Worm (Caenorhabditis elegans) whole organism, L4 larva: ENCODE data around the gene nlp-58.

Experiments used
- F44E2.7 ChIP-seq: fragments of 200-800 bp; sonication (Bioruptor generic); IDR thresholded peaks from 2 replicates; pipeline ENCODE4 v2.1.2; 2022; ENCODE audit warnings: missing genetic modification characterization, missing compliant biosample characterization
- F49E8.2 ChIP-seq: sonication (generic microtip); optimal IDR thresholded peaks from 2 replicates; lab custom pipeline; 2016; ENCODE audit warnings: missing compliant biosample characterization, mild to moderate bottlenecking, missing genetic modification characterization, borderline replicate concordance
- R02D3.7 ChIP-seq: fragments of 150-350 bp; sonication (generic microtip); optimal IDR thresholded peaks from 3 replicates; lab custom pipeline; 2014; ENCODE audit warnings: missing biosample characterization, missing genetic modification characterization
- Y75B8A.6 ChIP-seq: fragments of 200-800 bp; sonication (Bioruptor generic); IDR thresholded peaks from 2 replicates; pipeline ENCODE4 v1.3.6; 2022; ENCODE audit warnings: missing genetic modification reagents, missing genetic modification characterization, missing compliant biosample characterization
- ama-1 ChIP-seq: fragments of 150-350 bp; optimal IDR thresholded peaks from 2 replicates; lab custom pipeline; 2014; ENCODE audit warnings: inconsistent platforms, mixed read lengths
- attf-4 ChIP-seq: sonication (generic microtip); optimal IDR thresholded peaks from 3 replicates; lab custom pipeline; 2017; ENCODE audit warnings: missing biosample characterization, missing genetic modification characterization
- ces-1 ChIP-seq: fragments of 150-350 bp; sonication (generic microtip); optimal IDR thresholded peaks from 4 replicates; lab custom pipeline; 2014; ENCODE audit warnings: missing biosample characterization, missing genetic modification reagents, missing genetic modification characterization
- cey-2 ChIP-seq: sonication (generic microtip); optimal IDR thresholded peaks from 3 replicates; lab custom pipeline; 2017; ENCODE audit warnings: missing genetic modification characterization, mild to moderate bottlenecking, missing compliant biosample characterization, antibody characterized with exemption, borderline replicate concordance; ENCODE audit not compliant: insufficient read depth
- daf-16 ChIP-seq, 3 experiments: sonication (generic microtip); optimal IDR thresholded peaks; 2 replicates each; lab custom pipeline; 2016 to 2017; ENCODE audit warnings: missing genetic modification characterization in 3 of 3, missing genetic modification reagents in 3 of 3, mild to moderate bottlenecking in 2 of 3, missing compliant biosample characterization in 2 of 3, missing biosample characterization in 1 of 3, moderate library complexity in 1 of 3
- daf-19 ChIP-seq: fragments of 200-800 bp; sonication (Bioruptor generic); conservative IDR thresholded peaks from 2 replicates; pipeline ENCODE4 v1.3.6; 2022; ENCODE audit warnings: missing genetic modification characterization, missing compliant biosample characterization
- daf-8 ChIP-seq: fragments of 200-800 bp; sonication (Bioruptor generic); IDR thresholded peaks from 2 replicates; pipeline ENCODE4 v1.3.6; 2022; ENCODE audit warnings: missing genetic modification characterization, missing compliant biosample characterization
- dmd-6 ChIP-seq: fragments of 200-800 bp; sonication (Bioruptor generic); IDR thresholded peaks from 2 replicates; pipeline ENCODE4 v1.3.6; 2022; ENCODE audit warnings: missing genetic modification reagents, missing genetic modification characterization, missing compliant biosample characterization
- dmd-9 ChIP-seq: fragments of 200-800 bp; sonication (Bioruptor generic); IDR thresholded peaks from 2 replicates; pipeline ENCODE4 v1.3.6; 2022; ENCODE audit warnings: missing genetic modification reagents, missing genetic modification characterization, missing compliant biosample characterization
- dpl-1 ChIP-seq: fragments of 150-350 bp; optimal IDR thresholded peaks from 2 replicates; lab custom pipeline; 2014; ENCODE audit warnings: missing biosample characterization, missing genetic modification reagents, missing genetic modification characterization
- dve-1 ChIP-seq: sonication (generic microtip); optimal IDR thresholded peaks from 2 replicates; lab custom pipeline; 2017; ENCODE audit warnings: antibody characterized with exemption, mild to moderate bottlenecking, missing genetic modification characterization, missing compliant biosample characterization; ENCODE audit not compliant: insufficient read depth
- egl-27 ChIP-seq: sonication (generic microtip); optimal IDR thresholded peaks from 3 replicates; lab custom pipeline; 2017; ENCODE audit warnings: missing biosample characterization, missing genetic modification reagents, missing genetic modification characterization
- egl-43 ChIP-seq: fragments of 200-800 bp; sonication (Bioruptor generic); IDR thresholded peaks from 2 replicates; pipeline ENCODE4 v1.3.6; 2022; ENCODE audit warnings: missing genetic modification reagents, missing genetic modification characterization, missing compliant biosample characterization
- fkh-10 ChIP-seq: fragments of 150-350 bp; optimal IDR thresholded peaks from 2 replicates; lab custom pipeline; 2014; ENCODE audit warnings: missing biosample characterization, missing genetic modification reagents, missing genetic modification characterization
- hif-1 ChIP-seq, 2 experiments: sonication (generic microtip); optimal IDR thresholded peaks; 2 replicates each; lab custom pipeline; 2016 to 2017; ENCODE audit warnings: missing compliant biosample characterization in 2 of 2, missing genetic modification characterization in 2 of 2, missing genetic modification reagents in 2 of 2, missing genotype in 2 of 2, mild to moderate bottlenecking in 1 of 2
- jun-1 ChIP-seq: fragments of 150-350 bp; optimal IDR thresholded peaks from 2 replicates; lab custom pipeline; 2014; ENCODE audit warnings: missing biosample characterization, missing genetic modification reagents, missing genetic modification characterization
- lin-13 ChIP-seq: fragments of 150-350 bp; optimal IDR thresholded peaks from 2 replicates; lab custom pipeline; 2014; ENCODE audit warnings: missing biosample characterization, missing genetic modification reagents, missing genetic modification characterization
- lin-38 ChIP-seq: fragments of 200-800 bp; sonication (Bioruptor generic); IDR thresholded peaks from 2 replicates; pipeline ENCODE4 v1.3.6; 2022; ENCODE audit warnings: missing genetic modification reagents, missing genetic modification characterization, missing compliant biosample characterization
- lsy-2 ChIP-seq, 2 experiments: fragments of 150-350 bp in 1 of 2; sonication (generic microtip) in 1 of 2; optimal IDR thresholded peaks; 2 replicates each; lab custom pipeline; 2014 to 2017; ENCODE audit warnings: missing biosample characterization in 2 of 2, missing genetic modification characterization in 2 of 2
- mdt-29 ChIP-seq: fragments of 200-800 bp; sonication (Bioruptor generic); IDR thresholded peaks from 2 replicates; pipeline ENCODE4 v1.3.6; 2022; ENCODE audit warnings: missing genetic modification reagents, missing genetic modification characterization, missing compliant biosample characterization
- mep-1 ChIP-seq: fragments of 150-350 bp; sonication (generic microtip); optimal IDR thresholded peaks from 3 replicates; lab custom pipeline; 2014; ENCODE audit warnings: missing biosample characterization, missing genetic modification characterization
- mes-2 ChIP-seq: sonication (generic microtip); optimal IDR thresholded peaks from 2 replicates; lab custom pipeline; 2016; ENCODE audit warnings: missing genotype, mild to moderate bottlenecking, missing genetic modification characterization, missing compliant biosample characterization; ENCODE audit not compliant: poor library complexity, severe bottlenecking
- mxl-3 ChIP-seq: fragments of 200-800 bp; sonication (Bioruptor generic); optimal IDR thresholded peaks from 2 replicates; lab custom pipeline; 2018; ENCODE audit warnings: mild to moderate bottlenecking, missing genetic modification characterization, missing compliant biosample characterization
- nhr-102 ChIP-seq: sonication (generic microtip); optimal IDR thresholded peaks from 2 replicates; lab custom pipeline; 2016; ENCODE audit warnings: mild to moderate bottlenecking, missing genetic modification characterization, moderate library complexity, missing compliant biosample characterization
- nhr-11 ChIP-seq: fragments of 150-350 bp; optimal IDR thresholded peaks from 2 replicates; lab custom pipeline; 2014; ENCODE audit warnings: missing biosample characterization, missing genetic modification characterization
- nhr-237 ChIP-seq: sonication (generic microtip); optimal IDR thresholded peaks from 2 replicates; lab custom pipeline; 2017; ENCODE audit warnings: missing biosample characterization, missing genetic modification characterization
- nhr-6 ChIP-seq: fragments of 150-350 bp; optimal IDR thresholded peaks from 2 replicates; lab custom pipeline; 2014; ENCODE audit warnings: missing biosample characterization, missing genetic modification characterization
- nhr-77 ChIP-seq: fragments of 150-350 bp; optimal IDR thresholded peaks from 2 replicates; lab custom pipeline; 2014; ENCODE audit warnings: missing biosample characterization, missing genetic modification characterization
- pha-4 ChIP-seq, 2 experiments: fragments of 150-350 bp in 1 of 2; fragments of 200-800 bp in 1 of 2; sonication (Bioruptor generic) in 1 of 2; IDR thresholded peaks in 1 of 2; optimal IDR thresholded peaks in 1 of 2; 2 replicates each; pipeline versions ENCODE4 v1.3.6 to Lab custom; 2014 to 2022; ENCODE audit warnings: missing genetic modification characterization in 2 of 2, missing genetic modification reagents in 2 of 2, missing biosample characterization in 1 of 2, missing compliant biosample characterization in 1 of 2
- php-3 ChIP-seq: fragments of 200-800 bp; sonication (Bioruptor generic); IDR thresholded peaks from 2 replicates; pipeline ENCODE4 v1.3.6; 2022; ENCODE audit warnings: missing genetic modification reagents, missing genetic modification characterization, missing compliant biosample characterization
- pqm-1 ChIP-seq: sonication (generic microtip); optimal IDR thresholded peaks from 2 replicates; lab custom pipeline; 2017; ENCODE audit warnings: missing biosample characterization, missing genetic modification characterization
- rbr-2 ChIP-seq: sonication (generic microtip); optimal IDR thresholded peaks from 2 replicates; lab custom pipeline; 2016; ENCODE audit warnings: missing genotype, missing genetic modification characterization, missing compliant biosample characterization
- saeg-2 ChIP-seq: fragments of 200-800 bp; sonication (Bioruptor generic); IDR thresholded peaks from 2 replicates; pipeline ENCODE4 v1.3.6; 2022; ENCODE audit warnings: missing genetic modification reagents, missing genetic modification characterization, missing compliant biosample characterization
- set-16 ChIP-seq: fragments of 200-800 bp; sonication (Bioruptor generic); IDR thresholded peaks from 2 replicates; pipeline ENCODE4 v1.3.6; 2022; ENCODE audit warnings: missing genetic modification reagents, missing genetic modification characterization, missing compliant biosample characterization
- snpc-1.2 ChIP-seq: fragments of 200-800 bp; sonication (Bioruptor generic); IDR thresholded peaks from 2 replicates; pipeline ENCODE4 v1.3.6; 2022; ENCODE audit warnings: missing genetic modification reagents, missing genetic modification characterization, missing compliant biosample characterization
- spr-1 ChIP-seq: sonication (generic microtip); optimal IDR thresholded peaks from 2 replicates; lab custom pipeline; 2016; ENCODE audit warnings: mild to moderate bottlenecking, missing genetic modification characterization, missing compliant biosample characterization
- tag-97 ChIP-seq: fragments of 200-800 bp; sonication (Bioruptor generic); IDR thresholded peaks from 2 replicates; pipeline ENCODE4 v1.3.6; 2022; ENCODE audit warnings: missing genetic modification characterization, missing compliant biosample characterization
- unc-130 ChIP-seq: sonication (generic microtip); optimal IDR thresholded peaks from 2 replicates; lab custom pipeline; 2016; ENCODE audit warnings: missing genetic modification reagents, missing genetic modification characterization, missing compliant biosample characterization
- unc-62 ChIP-seq, 3 experiments: fragments of 150-350 bp in 1 of 3; sonication (generic microtip); optimal IDR thresholded peaks in 2 of 3; peaks in 1 of 3; 1 replicate in 1 of 3; 2 replicates in 2 of 3; lab custom pipeline; 2014 to 2017; ENCODE audit warnings: missing biosample characterization in 3 of 3, missing genetic modification characterization in 3 of 3, missing genetic modification reagents in 3 of 3, missing genotype in 1 of 3
- vab-7 ChIP-seq: fragments of 200-800 bp; sonication (Bioruptor generic); IDR thresholded peaks from 2 replicates; pipeline ENCODE4 v1.3.6; 2022; ENCODE audit warnings: missing genetic modification reagents, missing genetic modification characterization, missing compliant biosample characterization
- zag-1 ChIP-seq: fragments of 150-350 bp; optimal IDR thresholded peaks from 2 replicates; lab custom pipeline; 2014; ENCODE audit warnings: missing biosample characterization, missing genetic modification characterization
- zip-2 ChIP-seq: fragments of 150-350 bp; optimal IDR thresholded peaks from 2 replicates; lab custom pipeline; 2014; ENCODE audit warnings: missing biosample characterization, missing genetic modification characterization

Gene nlp-58

ce11 chrV:9978425-9978824 is 29.7 kb upstream of the nlp-58 start (continued):
- TF ChIP-seq nhr-11 (tag; lab: Kevin White, UChicago), result no peak
- no peak for TF ChIP-seq attf-4
- TF ChIP-seq mxl-3 (GFP tag; lab: Kevin White, UChicago), result no peak
- no peak for TF ChIP-seq vab-7 (GFP tag; lab: Robert Waterston, UW)
- no peak for TF ChIP-seq nhr-237
- TF ChIP-seq egl-43 (GFP tag; lab: Robert Waterston, UW), result peak; percentile 65; the same call in 1 of the 2 replicates
- TF ChIP-seq ama-1, result no peak
- TF ChIP-seq unc-130 (GFP tag; lab: Kevin White, UChicago), result peak; percentile 11
- TF ChIP-seq nhr-6 (tag; lab: Kevin White, UChicago), result no peak
- no peak for TF ChIP-seq F44E2.7
- TF ChIP-seq F49E8.2 (tag; lab: Kevin White, UChicago), result no peak
- no peak for TF ChIP-seq Y75B8A.6
- TF ChIP-seq spr-1 (tag; lab: Kevin White, UChicago), result no peak
- TF ChIP-seq unc-62 (GFP tag; optimal IDR thresholded peaks at IDR 0.05 in 1 of 2; lab: Kevin White, UChicago), result no peak
- no peak for TF ChIP-seq unc-62 (tag; optimal IDR thresholded peaks at IDR 0.05; lab: Kevin White, UChicago)
- TF ChIP-seq R02D3.7 (tag; lab: Kevin White, UChicago), result no peak
- no peak for TF ChIP-seq fkh-10 (GFP tag; lab: Kevin White, UChicago)
- no peak for TF ChIP-seq dmd-6 (GFP tag; lab: Robert Waterston, UW)
- TF ChIP-seq saeg-2 (GFP tag; lab: Robert Waterston, UW), result no peak
- TF ChIP-seq lsy-2 (tag; optimal IDR thresholded peaks at IDR 0.05; lab: Kevin White, UChicago), result peak in 1 of 2 experiments; percentile 41
- TF ChIP-seq pqm-1 (tag; lab: Kevin White, UChicago), result no peak
- no peak for TF ChIP-seq daf-19 (GFP tag; lab: Robert Waterston, UW)
- no peak for TF ChIP-seq egl-27 (tag; lab: Kevin White, UChicago)
- peak; percentile 20 for TF ChIP-seq mep-1 (tag; lab: Kevin White, UChicago)

ce11 chrV:9977211-9977610 is 28.5 kb upstream of the nlp-58 start:
- no peak for TF ChIP-seq cey-2 (tag; lab: Kevin White, UChicago)
- TF ChIP-seq spr-1 (tag; lab: Kevin White, UChicago), result no peak
- no peak for TF ChIP-seq daf-16 (GFP tag; optimal IDR thresholded peaks at IDR 0.05; lab: Kevin White, UChicago)
- no peak for TF ChIP-seq daf-16 (tag; optimal IDR thresholded peaks at IDR 0.05; lab: Kevin White, UChicago)
- TF ChIP-seq F44E2.7, result no peak
- no peak for TF ChIP-seq unc-130 (GFP tag; lab: Kevin White, UChicago)
- TF ChIP-seq nhr-77 (tag; lab: Kevin White, UChicago), result no peak
- no peak for TF ChIP-seq set-16
- no peak for TF ChIP-seq mdt-29 (GFP tag; lab: Robert Waterston, UW)
- no peak for TF ChIP-seq dpl-1 (GFP tag; lab: Kevin White, UChicago)
- no peak for TF ChIP-seq nhr-102 (tag; lab: Kevin White, UChicago)
- TF ChIP-seq snpc-1.2 (GFP tag; lab: Robert Waterston, UW), result no peak
- TF ChIP-seq jun-1 (tag; lab: Kevin White, UChicago), result no peak
- TF ChIP-seq zag-1 (tag; lab: Kevin White, UChicago), result no peak
- no peak for TF ChIP-seq rbr-2 (tag; lab: Kevin White, UChicago)
- TF ChIP-seq php-3 (GFP tag; lab: Robert Waterston, UW), result no peak

ce11 chrV:9976138-9976537 is 27.4 kb upstream of the nlp-58 start, which contains the start of gene unc-41:
unc-41 (minus strand) TSS chrV:9976238.
- TF ChIP-seq unc-130 (GFP tag; lab: Kevin White, UChicago), result no peak
- no peak for TF ChIP-seq hif-1 (tag; optimal IDR thresholded peaks at IDR 0.05; lab: Kevin White, UChicago)
- TF ChIP-seq ces-1 (GFP tag; lab: Kevin White, UChicago), result no peak
- TF ChIP-seq unc-62 (GFP tag; optimal IDR thresholded peaks at IDR 0.05 in 1 of 2; lab: Kevin White, UChicago), result no peak
- no peak for TF ChIP-seq unc-62 (tag; optimal IDR thresholded peaks at IDR 0.05; lab: Kevin White, UChicago)
- no peak for TF ChIP-seq mes-2 (tag; lab: Kevin White, UChicago)
- TF ChIP-seq zip-2 (tag; lab: Kevin White, UChicago), result no peak
- no peak for TF ChIP-seq pha-4 (GFP tag; IDR thresholded peaks at IDR 0.05; lab: Robert Waterston, UW)
- TF ChIP-seq pha-4 (tag; optimal IDR thresholded peaks at IDR 0.05; lab: Kevin White, UChicago), result no peak
- TF ChIP-seq lin-13 (GFP tag; lab: Kevin White, UChicago), result no peak
- no peak for TF ChIP-seq rbr-2 (tag; lab: Kevin White, UChicago)
- no peak for TF ChIP-seq daf-8
- TF ChIP-seq fkh-10 (GFP tag; lab: Kevin White, UChicago), result no peak
- no peak for TF ChIP-seq tag-97
- no peak for TF ChIP-seq daf-16 (GFP tag; optimal IDR thresholded peaks at IDR 0.05; lab: Kevin White, UChicago)
- TF ChIP-seq daf-16 (tag; optimal IDR thresholded peaks at IDR 0.05; lab: Kevin White, UChicago), result no peak
- no peak for TF ChIP-seq dve-1 (tag; lab: Kevin White, UChicago)
- no peak for TF ChIP-seq dmd-9 (GFP tag; lab: Robert Waterston, UW)
- TF ChIP-seq lin-38 (GFP tag; lab: Robert Waterston, UW), result no peak
